Worm (Caenorhabditis elegans): Measurements from ENCODE around the gene C03A7.2.

DNA sequence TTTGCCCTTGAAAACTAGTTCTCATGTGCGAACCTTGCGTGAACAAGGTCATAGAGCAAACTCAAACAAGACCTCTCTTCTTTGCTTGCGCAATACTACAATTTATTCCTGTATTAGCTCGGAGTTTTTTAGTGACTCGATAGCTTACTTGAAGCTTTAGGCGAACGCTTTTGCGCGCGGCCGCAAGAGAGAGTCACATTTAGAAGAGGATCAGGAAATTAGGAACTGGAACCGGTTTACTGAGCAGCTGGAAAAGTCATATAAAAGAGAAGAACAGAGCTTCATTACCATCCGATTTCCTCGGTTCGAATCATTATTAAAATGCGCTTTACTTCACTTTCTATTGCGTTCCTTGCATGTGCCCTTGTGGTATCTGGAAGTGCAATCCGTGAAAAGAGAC, 23.4 kb upstream of the C03A7.2 start, which contains the start of gene abu-15:
- no peak for TF ChIP-seq hmbx-1 (tag; optimal IDR thresholded peaks at IDR 0.05)
- no peak for TF ChIP-seq ama-1 (optimal IDR thresholded peaks at IDR 0.05)

Data from whole organism, early embryonic.